Fruit fly (Drosophila melanogaster) whole organism, prepupa: ENCODE results near the gene CG3348.

Source experiments
- CG10669 ChIP-seq: fragments of 200-800 bp; sonication (Bioruptor generic); optimal IDR thresholded peaks from 3 replicates; lab custom pipeline; 2018; ENCODE audit warnings: missing biosample characterization, mild to moderate bottlenecking, missing genetic modification characterization, moderate library complexity
- CG31627 ChIP-seq: fragments of 200-800 bp; sonication (Bioruptor generic); optimal IDR thresholded peaks from 3 replicates; lab custom pipeline; 2016; ENCODE audit warnings: missing biosample characterization, missing genetic modification characterization
- CG4318 ChIP-seq: fragments of 200-800 bp; sonication (Bioruptor generic); optimal IDR thresholded peaks from 3 replicates; lab custom pipeline; 2017; ENCODE audit warnings: missing biosample characterization, mild to moderate bottlenecking, missing genetic modification characterization
- CG6792 ChIP-seq: fragments of 200-800 bp; sonication (Bioruptor generic); optimal IDR thresholded peaks from 3 replicates; lab custom pipeline; 2016; ENCODE audit warnings: missing biosample characterization, missing genetic modification characterization
- CG9139 ChIP-seq: fragments of 200-800 bp; sonication (Bioruptor generic); optimal IDR thresholded peaks from 3 replicates; lab custom pipeline; 2017; ENCODE audit warnings: missing biosample characterization, mild to moderate bottlenecking, missing genetic modification characterization
- Eip78C ChIP-seq: fragments of 200-800 bp; sonication (Bioruptor generic); peaks from one replicate; lab custom pipeline; 2016; ENCODE audit warnings: missing biosample characterization, missing genetic modification characterization
- Hr38 ChIP-seq: sonication (Bioruptor generic); optimal IDR thresholded peaks from 2 replicates; lab custom pipeline; 2016; ENCODE audit warnings: missing biosample characterization, missing genetic modification characterization
- Hr39 ChIP-seq: fragments of 200-800 bp; sonication (Bioruptor generic); optimal IDR thresholded peaks from 2 replicates; lab custom pipeline; 2016; ENCODE audit warnings: missing biosample characterization, missing genetic modification characterization
- Sox102F ChIP-seq: fragments of 200-800 bp; sonication (Bioruptor generic); optimal IDR thresholded peaks from 2 replicates; lab custom pipeline; 2016; ENCODE audit warnings: missing biosample characterization, mild to moderate bottlenecking, missing genetic modification characterization
- salr ChIP-seq, 2 experiments: fragments of 200-800 bp; sonication (Bioruptor generic); optimal IDR thresholded peaks; 3 replicates each; lab custom pipeline; 2016 to 2018; ENCODE audit warnings: missing biosample characterization in 2 of 2, missing genetic modification characterization in 2 of 2, mild to moderate bottlenecking in 1 of 2

- TF ChIP-seq Hr39 (GFP tag; lab: Kevin White, UChicago) (no peak), Sox102F (GFP tag; lab: Kevin White, UChicago) (no peak), CG31627 (GFP tag; lab: Kevin White, UChicago) (no peak), CG9139 (GFP tag; lab: Kevin White, UChicago) (no peak), CG10669 (GFP tag; lab: Kevin White, UChicago) (no peak), CG4318 (no peak), Hr38 (GFP tag; lab: Kevin White, UChicago) (no peak), salr (GFP tag; optimal IDR thresholded peaks at IDR 0.05; lab: Kevin White, UChicago) (no peak), CG6792 (no peak), Eip78C (no peak)
These were observed 44.1 kb downstream of the CG3348 start, which contains the start of gene CG5984 for dm6 chr3R:27247892-27248291.
